Worm (Caenorhabditis elegans): Measurements from ENCODE around the gene clec-260.
A peak's percentile ranks its signal among the peaks of the same experiment; 100 is the strongest.

clec-260 gene

DNA sequence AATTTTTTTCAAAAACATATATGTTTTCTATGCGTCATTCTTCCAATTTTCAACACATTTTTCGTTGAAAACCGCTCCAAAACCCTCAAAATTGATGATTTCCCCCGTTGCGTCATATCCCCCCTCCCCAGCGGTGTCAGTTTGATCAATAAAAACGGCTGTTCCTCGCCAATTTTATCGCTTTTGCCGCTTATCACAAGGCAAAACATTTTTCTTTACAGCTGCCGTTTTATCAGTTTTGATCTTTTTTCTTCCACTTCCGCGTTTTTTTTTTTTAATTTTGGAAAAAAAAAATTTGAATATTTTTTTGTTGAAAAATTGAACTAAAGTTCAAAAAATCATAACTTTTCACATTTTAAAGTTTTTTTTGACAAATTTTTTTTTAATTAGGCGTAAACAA, 25.1 kb upstream of the clec-260 start:
- TF ChIP-seq elt-2 (tag; optimal IDR thresholded peaks at IDR 0.05): peak; percentile 26
- no peak for TF ChIP-seq pha-4 (tag; optimal IDR thresholded peaks at IDR 0.05)

DNA sequence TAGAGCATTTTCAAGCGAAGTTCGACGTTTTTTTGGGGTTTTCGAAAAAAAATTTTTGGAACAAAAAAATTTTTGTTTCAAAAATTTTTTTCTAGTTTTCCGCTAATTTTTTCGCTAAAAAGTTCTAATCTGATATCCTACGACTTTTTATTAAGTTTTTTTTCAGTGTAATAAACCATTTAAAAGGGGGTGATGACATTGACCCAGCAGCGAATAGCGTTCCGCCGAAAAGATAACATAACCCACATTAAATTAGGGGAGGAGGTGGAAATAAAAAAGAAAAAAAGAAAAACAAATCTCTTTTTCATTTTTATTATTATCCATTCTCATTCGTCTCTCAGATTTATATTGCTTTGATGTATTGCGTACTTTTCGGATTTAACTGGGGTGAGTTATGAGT, 21.4 kb upstream of the clec-260 start, which contains the start of gene Y60A3A.23:
Gene Y60A3A.23, plus strand, starts transcription at position 301 of the 400 bp plus-strand sequence.
- TF ChIP-seq ceh-22 (tag; optimal IDR thresholded peaks at IDR 0.05) (no peak), ceh-48 (tag; optimal IDR thresholded peaks at IDR 0.05) (no peak), ceh-18 (tag; optimal IDR thresholded peaks at IDR 0.05) (no peak), ceh-9 (tag; optimal IDR thresholded peaks at IDR 0.05) (no peak), ttx-3 (tag; optimal IDR thresholded peaks at IDR 0.05) (no peak), unc-42 (tag; optimal IDR thresholded peaks at IDR 0.05) (no peak), rnt-1 (tag; optimal IDR thresholded peaks at IDR 0.05) (no peak), hlh-8 (tag; optimal IDR thresholded peaks at IDR 0.05) (no peak), ceh-19 (GFP tag; optimal IDR thresholded peaks at IDR 0.05) (no peak), ceh-14 (tag; optimal IDR thresholded peaks at IDR 0.05) (no peak), ceh-45 (GFP tag; IDR thresholded peaks at IDR 0.05) (no peak), ref-2 (tag; optimal IDR thresholded peaks at IDR 0.05) (no peak), pha-4 (tag; optimal IDR thresholded peaks at IDR 0.05) (no peak), gmeb-2 (tag; optimal IDR thresholded peaks at IDR 0.05) (no peak), ceh-2 (tag; optimal IDR thresholded peaks at IDR 0.05) (no peak)

DNA sequence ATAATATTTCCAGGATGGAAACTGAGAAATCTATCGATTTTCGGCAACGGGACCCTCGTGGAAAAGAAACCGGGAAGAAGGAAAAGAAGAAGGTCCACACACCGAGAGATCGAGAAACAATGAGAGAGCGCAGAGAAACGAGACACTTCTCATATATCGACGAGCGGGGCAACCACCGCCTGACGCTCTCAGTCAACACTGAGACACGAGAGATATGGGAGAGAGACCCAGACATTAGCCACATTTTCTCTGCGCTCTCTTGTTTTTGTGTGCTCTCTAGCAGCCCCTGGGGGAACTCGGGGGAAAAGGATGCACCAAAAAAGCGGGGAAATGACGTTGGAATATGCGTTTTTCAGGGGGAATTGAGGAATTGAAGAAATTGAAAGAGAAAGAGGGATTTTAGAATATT, 19.6 kb upstream of the clec-260 start:
- TF ChIP-seq nfya-1 (tag; optimal IDR thresholded peaks at IDR 0.05): peak; percentile 76
- TF ChIP-seq ama-1 (optimal IDR thresholded peaks at IDR 0.05): no peak
- peak; percentile 47 for TF ChIP-seq ceh-18 (tag; optimal IDR thresholded peaks at IDR 0.05)
- peak; percentile 65 for TF ChIP-seq unc-42 (tag; optimal IDR thresholded peaks at IDR 0.05)
- peak; percentile 41 for TF ChIP-seq sdc-2 (tag; optimal IDR thresholded peaks at IDR 0.05)
- peak; percentile 91 for TF ChIP-seq ceh-34 (tag; optimal IDR thresholded peaks at IDR 0.05)
- TF ChIP-seq hlh-30 (tag; optimal IDR thresholded peaks at IDR 0.05; ENCODE audit: insufficient read depth): peak; percentile 94
- peak; percentile 10 for TF ChIP-seq syd-9 (tag; optimal IDR thresholded peaks at IDR 0.05)
- TF ChIP-seq ceh-48 (tag; optimal IDR thresholded peaks at IDR 0.05): peak; percentile 97
- TF ChIP-seq ceh-9 (tag; optimal IDR thresholded peaks at IDR 0.05): no peak
- TF ChIP-seq K02D7.2 (tag; optimal IDR thresholded peaks at IDR 0.05): no peak
- no peak for TF ChIP-seq ztf-16 (tag; optimal IDR thresholded peaks at IDR 0.05)
- no peak for TF ChIP-seq sox-2 (GFP tag; IDR thresholded peaks at IDR 0.05)
- peak; percentile 67 for TF ChIP-seq tbx-2 (tag; optimal IDR thresholded peaks at IDR 0.05)
- TF ChIP-seq dmd-4 (tag; optimal IDR thresholded peaks at IDR 0.05; ENCODE audit: borderline replicate concordance): peak; percentile 29
- peak; percentile 33 for TF ChIP-seq ceh-14 (tag; optimal IDR thresholded peaks at IDR 0.05)
- TF ChIP-seq mec-3 (tag; optimal IDR thresholded peaks at IDR 0.05; ENCODE audit: borderline replicate concordance): no peak
- peak; percentile 73 for TF ChIP-seq unc-55 (GFP tag; optimal IDR thresholded peaks at IDR 0.05)
- TF ChIP-seq ceh-31 (tag; optimal IDR thresholded peaks at IDR 0.05): peak; percentile 82
- TF ChIP-seq fkh-6 (tag; optimal IDR thresholded peaks at IDR 0.05): no peak
- no peak for TF ChIP-seq hlh-15 (tag; optimal IDR thresholded peaks at IDR 0.05)

DNA sequence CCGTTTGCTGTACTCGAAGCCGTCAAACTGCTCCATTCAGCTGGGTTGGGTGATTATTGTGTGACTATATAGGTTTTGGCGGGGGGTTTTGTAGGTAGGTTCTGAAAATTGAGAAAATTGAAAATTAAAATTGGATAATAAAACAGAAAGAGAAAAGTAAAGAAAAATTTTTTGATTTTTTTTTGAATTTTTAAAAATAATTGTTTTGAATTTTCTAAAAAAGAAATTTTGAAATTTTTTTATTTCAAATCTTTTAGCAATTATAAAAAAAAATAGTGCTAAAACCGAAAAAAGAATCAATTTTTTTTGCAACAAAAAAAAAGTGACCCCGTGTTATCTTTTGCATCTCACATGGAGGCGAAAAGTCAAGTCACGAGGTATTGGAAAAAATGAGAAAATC, 18.3 kb upstream of the clec-260 start, which contains the start of gene unc-51:
Gene unc-51, minus strand, starts transcription at position 101 of the 400 bp plus-strand sequence.
- TF ChIP-seq sox-4 (tag; optimal IDR thresholded peaks at IDR 0.05) (no peak), ceh-19 (GFP tag; optimal IDR thresholded peaks at IDR 0.05) (no peak), fax-1 (tag; optimal IDR thresholded peaks at IDR 0.05) (no peak), tbx-7 (tag; optimal IDR thresholded peaks at IDR 0.05) (no peak), unc-42 (tag; optimal IDR thresholded peaks at IDR 0.05) (no peak), dmd-4 (tag; optimal IDR thresholded peaks at IDR 0.05; ENCODE audit: borderline replicate concordance) (no peak), gmeb-2 (tag; optimal IDR thresholded peaks at IDR 0.05) (no peak), ref-2 (tag; optimal IDR thresholded peaks at IDR 0.05) (no peak), syd-9 (tag; optimal IDR thresholded peaks at IDR 0.05) (no peak), lim-6 (tag; optimal IDR thresholded peaks at IDR 0.05) (no peak), sox-2 (GFP tag; IDR thresholded peaks at IDR 0.05) (no peak), hlh-6 (tag; optimal IDR thresholded peaks at IDR 0.05) (no peak)
